Worm (Caenorhabditis elegans): Measurements from ENCODE around the gene Y45F10B.13.

ce11 chrIV:13574733-13575132, 13.2 kb upstream of the Y45F10B.13 start, which contains the start of gene srd-10:
- TF ChIP-seq zag-1 (tag; optimal IDR thresholded peaks at IDR 0.05) (no peak), nhr-28 (tag; optimal IDR thresholded peaks at IDR 0.05) (no peak), D1046.2 (GFP tag; IDR thresholded peaks at IDR 0.05) (no peak), unc-39 (tag; optimal IDR thresholded peaks at IDR 0.05) (no peak), egl-43 (GFP tag; IDR thresholded peaks at IDR 0.05) (no peak), mxl-2 (GFP tag; conservative IDR thresholded peaks at IDR 0.05) (no peak)
